Fruit fly (Drosophila melanogaster): ENCODE results near the gene Sfxn1-3.

Gene Sfxn1-3

dm6 chr3R:4333964-4334363 lies 44.4 kb upstream of the Sfxn1-3 start, which contains the start of gene CG9776 (continued):
- TF ChIP-seq tna (GFP tag; IDR thresholded peaks at IDR 0.05; ENCODE audit: partially characterized antibody) (peak; percentile 97), CG11085 (GFP tag; IDR thresholded peaks at IDR 0.05) (peak; percentile 55; the same call in 1 of the 2 replicates), TFAM (GFP tag; optimal IDR thresholded peaks at IDR 0.05) (no peak), toy (GFP tag; IDR thresholded peaks at IDR 0.05) (no peak), H2.0 (GFP tag; IDR thresholded peaks at IDR 0.05) (no peak), CG17385 (GFP tag; optimal IDR thresholded peaks at IDR 0.05) (no peak), CG7839 (tag; optimal IDR thresholded peaks at IDR 0.05) (no peak), CG12155 (GFP tag; optimal IDR thresholded peaks at IDR 0.05) (peak; percentile 63), bowl (GFP tag; IDR thresholded peaks at IDR 0.05) (no peak), phol (tag; optimal IDR thresholded peaks at IDR 0.05) (no peak), eve (GFP tag; optimal IDR thresholded peaks at IDR 0.05) (no peak), CG11093 (GFP tag; IDR thresholded peaks at IDR 0.05) (0 out of 3 replicates have a peak, but pooled peaks have one; percentile 13), amos (GFP tag; IDR thresholded peaks at IDR 0.05; ENCODE audit: partially characterized antibody) (peak; percentile 99), Usf (GFP tag; optimal IDR thresholded peaks at IDR 0.05) (peak; percentile 37), Fer1 (GFP tag; optimal IDR thresholded peaks at IDR 0.05) (no peak), twi (tag; optimal IDR thresholded peaks at IDR 0.05) (no peak), CG6791 (GFP tag; IDR thresholded peaks at IDR 0.05; ENCODE audit: partially characterized antibody) (peak; percentile 99), CG6272 (GFP tag; IDR thresholded peaks at IDR 0.05) (0 out of 2 replicates have a peak, but pooled peaks have one; percentile 58), CG17359 (tag; optimal IDR thresholded peaks at IDR 0.05) (peak; percentile 57), Aef1 (GFP tag; IDR thresholded peaks at IDR 0.05) (no peak), HLHmδ (GFP tag; optimal IDR thresholded peaks at IDR 0.05) (no peak), br (optimal IDR thresholded peaks at IDR 0.05) (no peak), ranshi (GFP tag; IDR thresholded peaks at IDR 0.05) (peak; percentile 54; the same call in 1 of the 2 replicates), Hr51 (GFP tag; optimal IDR thresholded peaks at IDR 0.05) (peak in 1 of 2 experiments; percentile 5), Mad (GFP tag; optimal IDR thresholded peaks at IDR 0.05) (peak; percentile 44), pum (GFP tag; optimal IDR thresholded peaks at IDR 0.05) (peak; percentile 76), CG15011 (GFP tag; optimal IDR thresholded peaks at IDR 0.05) (no peak), exex (tag; optimal IDR thresholded peaks at IDR 0.05) (no peak), gfzf (GFP tag; optimal IDR thresholded peaks at IDR 0.05) (peak; percentile 44), rib (GFP tag; IDR thresholded peaks at IDR 0.05) (peak; percentile 53; the same call in 1 of the 2 replicates), Neu2 (GFP tag; optimal IDR thresholded peaks at IDR 0.05; ENCODE audit: borderline replicate concordance) (peak; percentile 70), Bgb (GFP tag; IDR thresholded peaks at IDR 0.05; ENCODE audit: partially characterized antibody) (peak; percentile 99), Sry-δ (GFP tag; optimal IDR thresholded peaks at IDR 0.05) (peak; percentile 89), Poxn (GFP tag; IDR thresholded peaks at IDR 0.05) (no peak), Eip74EF (GFP tag; optimal IDR thresholded peaks at IDR 0.05) (peak in 1 of 2 experiments; percentile 48), Lhr (GFP tag; optimal IDR thresholded peaks at IDR 0.05) (peak; percentile 94), CrebB (tag; optimal IDR thresholded peaks at IDR 0.05) (peak; percentile 29), CG8281 (tag; optimal IDR thresholded peaks at IDR 0.05) (no peak), CG10321 (GFP tag; IDR thresholded peaks at IDR 0.05) (no peak), ro (GFP tag; IDR thresholded peaks at IDR 0.05) (no peak), Dad (GFP tag; optimal IDR thresholded peaks at IDR 0.05) (peak; percentile 52), CG1529 (GFP tag; optimal IDR thresholded peaks at IDR 0.05) (no peak), Gug (GFP tag; IDR thresholded peaks at IDR 0.05) (peak; percentile 47; the same call in 3 of the 4 replicates), Pdp1 (GFP tag; optimal IDR thresholded peaks at IDR 0.05) (peak; percentile 62 to 75), slp2 (GFP tag; optimal IDR thresholded peaks at IDR 0.05) (peak; percentile 67), CG3281 (GFP tag; optimal IDR thresholded peaks at IDR 0.05) (no peak), CG10959 (GFP tag; IDR thresholded peaks at IDR 0.05) (no peak), aop (GFP tag; IDR thresholded peaks at IDR 0.05) (0 out of 2 replicates have a peak, but pooled peaks have one; percentile 14), CG10654 (GFP tag; optimal IDR thresholded peaks at IDR 0.05) (peak; percentile 38), zen2 (GFP tag; IDR thresholded peaks at IDR 0.05; ENCODE audit: partially characterized antibody) (peak; percentile 98)
